Worm (Caenorhabditis elegans): Measurements from ENCODE around the gene F18H3.1.

The F18H3.1 gene

ce11 chrX:13561954-13562353 is 42.5 kb downstream of the F18H3.1 start:
- TF ChIP-seq cog-1 (tag; optimal IDR thresholded peaks at IDR 0.05) (no peak), med-1 (GFP tag; optimal IDR thresholded peaks at IDR 0.05; ENCODE audit: insufficient read depth) (no peak), tab-1 (GFP tag; IDR thresholded peaks at IDR 0.05) (no peak), ztf-29 (GFP tag; IDR thresholded peaks at IDR 0.05) (no peak), ztf-23 (GFP tag; IDR thresholded peaks at IDR 0.05) (no peak), ref-1 (GFP tag; conservative IDR thresholded peaks at IDR 0.05) (no peak), T22C8.4 (GFP tag; IDR thresholded peaks at IDR 0.05) (no peak), klf-2 (GFP tag; conservative IDR thresholded peaks at IDR 0.05) (no peak), flt-1 (GFP tag; IDR thresholded peaks at IDR 0.05) (no peak)

DNA sequence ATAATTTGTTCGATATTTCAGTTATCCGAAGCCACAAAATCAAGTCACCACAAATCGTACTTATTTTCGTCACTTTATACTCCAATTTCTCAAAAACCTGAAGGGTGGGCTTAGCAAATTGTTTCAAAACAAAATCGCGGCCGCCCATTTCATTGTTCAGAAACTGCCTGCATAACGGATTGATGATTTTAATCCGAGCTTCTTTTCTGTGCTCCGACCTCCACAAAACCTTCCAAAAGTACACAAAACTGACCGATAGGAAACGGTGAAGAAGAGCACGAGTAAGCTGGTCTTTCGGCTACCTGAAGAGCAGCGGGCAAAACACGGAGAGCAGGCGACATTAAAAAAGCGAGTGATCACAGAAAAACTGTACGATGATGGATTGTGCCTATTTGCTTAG is 47.0 kb downstream of the F18H3.1 start, which contains the start of gene R01E6.2:
TSS of gene R01E6.2 (minus strand) at position 101 of the 400 bp plus-strand sequence.
- TF ChIP-seq med-1 (GFP tag; optimal IDR thresholded peaks at IDR 0.05; ENCODE audit: insufficient read depth) (no peak), ztf-29 (GFP tag; IDR thresholded peaks at IDR 0.05) (no peak), ref-1 (GFP tag; conservative IDR thresholded peaks at IDR 0.05) (no peak), T22C8.4 (GFP tag; IDR thresholded peaks at IDR 0.05) (no peak), cog-1 (tag; optimal IDR thresholded peaks at IDR 0.05) (no peak), ztf-23 (GFP tag; IDR thresholded peaks at IDR 0.05) (no peak), flt-1 (GFP tag; IDR thresholded peaks at IDR 0.05) (no peak), tab-1 (GFP tag; IDR thresholded peaks at IDR 0.05) (no peak), klf-2 (GFP tag; conservative IDR thresholded peaks at IDR 0.05) (no peak)

- TF ChIP-seq klf-2 (GFP tag; conservative IDR thresholded peaks at IDR 0.05): no peak
- no peak for TF ChIP-seq cog-1 (tag; optimal IDR thresholded peaks at IDR 0.05)
- no peak for TF ChIP-seq T22C8.4 (GFP tag; IDR thresholded peaks at IDR 0.05)
- no peak for TF ChIP-seq ztf-29 (GFP tag; IDR thresholded peaks at IDR 0.05)
- TF ChIP-seq flt-1 (GFP tag; IDR thresholded peaks at IDR 0.05): no peak
- no peak for TF ChIP-seq tab-1 (GFP tag; IDR thresholded peaks at IDR 0.05)
- TF ChIP-seq med-1 (GFP tag; optimal IDR thresholded peaks at IDR 0.05; ENCODE audit: insufficient read depth): no peak
- no peak for TF ChIP-seq ztf-23 (GFP tag; IDR thresholded peaks at IDR 0.05)
- no peak for TF ChIP-seq ref-1 (GFP tag; conservative IDR thresholded peaks at IDR 0.05)
Measured at ce11 chrX:13569854-13570253, 50.4 kb downstream of the F18H3.1 start, which contains the start of gene R01E6.7. Gene R01E6.7 (minus strand): TSS chrX:13569954.

All from whole organism, midembryonic.